Fruit fly (Drosophila melanogaster): Measurements from ENCODE around the gene CAH5.

The CAH5 gene

dm6 chr3R:31220456-31221336 lies 41.7 kb upstream of the CAH5 start, which contains the start of gene CG12054 (continued):
- TF ChIP-seq Eip74EF (GFP tag; optimal IDR thresholded peaks at IDR 0.05) (no peak), B-H2 (GFP tag; optimal IDR thresholded peaks at IDR 0.05) (peak; percentile 37), lbe (GFP tag; optimal IDR thresholded peaks at IDR 0.05) (peak; percentile 20), ewg (GFP tag; optimal IDR thresholded peaks at IDR 0.05) (peak; percentile 71), CG9437 (GFP tag; optimal IDR thresholded peaks at IDR 0.05) (peak; percentile 90), Myb (GFP tag; optimal IDR thresholded peaks at IDR 0.05) (peak; percentile 3), Sry-β (GFP tag; optimal IDR thresholded peaks at IDR 0.05) (no peak), NFAT (GFP tag; IDR thresholded peaks at IDR 0.05) (no peak), CG4820 (GFP tag; optimal IDR thresholded peaks at IDR 0.05) (no peak), Dip2 (GFP tag; IDR thresholded peaks at IDR 0.05) (no peak), Mad (GFP tag; optimal IDR thresholded peaks at IDR 0.05) (peak; percentile 17), CG13624 (GFP tag; optimal IDR thresholded peaks at IDR 0.05) (peak; percentile 16), CG15479 (GFP tag; optimal IDR thresholded peaks at IDR 0.05) (peak; percentile 93), toy (GFP tag; IDR thresholded peaks at IDR 0.05) (no peak), tx (GFP tag; optimal IDR thresholded peaks at IDR 0.05) (no peak), amos (GFP tag; IDR thresholded peaks at IDR 0.05; ENCODE audit: partially characterized antibody) (no peak), stwl (tag; optimal IDR thresholded peaks at IDR 0.05) (peak; percentile 25), CG9797 (GFP tag; optimal IDR thresholded peaks at IDR 0.05) (peak; percentile 91), Hmr (GFP tag; optimal IDR thresholded peaks at IDR 0.05) (peak; percentile 20), Chrac-16 (GFP tag; optimal IDR thresholded peaks at IDR 0.05) (no peak), CG3281 (GFP tag; optimal IDR thresholded peaks at IDR 0.05) (no peak), CG11695 (GFP tag; IDR thresholded peaks at IDR 0.05) (no peak), crc (GFP tag; optimal IDR thresholded peaks at IDR 0.05) (no peak), Doc3 (GFP tag; IDR thresholded peaks at IDR 0.05; ENCODE audit: partially characterized antibody) (no peak), CG33557 (GFP tag; optimal IDR thresholded peaks at IDR 0.05) (peak; percentile 15), dpn (GFP tag; optimal IDR thresholded peaks at IDR 0.05) (peak in 1 of 2 experiments; percentile 0), MBD-R2 (GFP tag; IDR thresholded peaks at IDR 0.05) (no peak), ttk (GFP tag; IDR thresholded peaks at IDR 0.05) (no peak), zen (tag; optimal IDR thresholded peaks at IDR 0.05) (peak; percentile 34), Mrtf (GFP tag; IDR thresholded peaks at IDR 0.05) (no peak), abd-A (tag; optimal IDR thresholded peaks at IDR 0.05) (peak; percentile 34), Dek (tag; optimal IDR thresholded peaks at IDR 0.05) (peak; percentile 12), gfzf (GFP tag; optimal IDR thresholded peaks at IDR 0.05) (peak; percentile 91), CG18599 (GFP tag; optimal IDR thresholded peaks at IDR 0.05) (peak; percentile 2), gsb-n (tag; optimal IDR thresholded peaks at IDR 0.05) (peak; percentile 0), CG1792 (GFP tag; optimal IDR thresholded peaks at IDR 0.05) (peak; percentile 14), Ets97D (GFP tag; optimal IDR thresholded peaks at IDR 0.05) (peak; percentile 28), Side (GFP tag; optimal IDR thresholded peaks at IDR 0.05) (peak; percentile 5), seq (GFP tag; IDR thresholded peaks at IDR 0.05) (no peak), CG34422 (GFP tag; IDR thresholded peaks at IDR 0.05) (no peak), CG42726 (GFP tag; IDR thresholded peaks at IDR 0.05; ENCODE audit: partially characterized antibody) (no peak), disco-r (GFP tag; optimal IDR thresholded peaks at IDR 0.05) (no peak), Drgx (GFP tag; IDR thresholded peaks at IDR 0.05) (no peak), CG11504 (tag; optimal IDR thresholded peaks at IDR 0.05) (peak; percentile 23), cg (GFP tag; optimal IDR thresholded peaks at IDR 0.05) (peak; percentile 97), CG8290 (GFP tag; optimal IDR thresholded peaks at IDR 0.05) (no peak), CG8290 (tag; optimal IDR thresholded peaks at IDR 0.05) (peak; percentile 5 to 59), CrebB (tag; optimal IDR thresholded peaks at IDR 0.05) (peak; percentile 42), CG10209 (GFP tag; optimal IDR thresholded peaks at IDR 0.05) (no peak)
